Worm (Caenorhabditis elegans) whole organism, young adult: Measurements from ENCODE around the gene T08G5.3.

ENCODE experiments used
- B0336.3 ChIP-seq: fragments of 200-800 bp; sonication (Bioruptor generic); IDR thresholded peaks from 2 replicates; pipeline ENCODE4 v1.3.6; 2022; ENCODE audit warnings: missing genetic modification characterization, missing compliant biosample characterization
- C17E4.6 ChIP-seq: fragments of 200-800 bp; sonication (Bioruptor generic); IDR thresholded peaks from 2 replicates; pipeline ENCODE4 v1.3.6; 2022; ENCODE audit warnings: missing genetic modification reagents, missing genetic modification characterization, missing compliant biosample characterization
- F52B5.7 ChIP-seq: sonication (generic microtip); optimal IDR thresholded peaks from 2 replicates; lab custom pipeline; 2016; ENCODE audit warnings: mild to moderate bottlenecking, missing genetic modification characterization, missing compliant biosample characterization
- Y95B8A.8 ChIP-seq: fragments of 200-800 bp; sonication (Bioruptor generic); IDR thresholded peaks from 2 replicates; pipeline ENCODE4 v1.3.6; 2022; ENCODE audit warnings: missing genetic modification reagents, missing genetic modification characterization, missing compliant biosample characterization
- hsf-1 ChIP-seq: fragments of 200-800 bp; sonication (Bioruptor generic); IDR thresholded peaks from 2 replicates; pipeline ENCODE4 v1.3.6; 2022; ENCODE audit warnings: missing genetic modification reagents, missing genetic modification characterization, missing compliant biosample characterization
- lsy-27 ChIP-seq: sonication (generic microtip); optimal IDR thresholded peaks from 2 replicates; lab custom pipeline; 2017; ENCODE audit warnings: missing genetic modification characterization, mild to moderate bottlenecking, missing compliant biosample characterization, antibody characterized with exemption, missing genotype, borderline replicate concordance; ENCODE audit not compliant: insufficient read depth
- nfyb-1 ChIP-seq: fragments of 200-800 bp; sonication (Bioruptor generic); IDR thresholded peaks from 2 replicates; pipeline ENCODE4 v1.3.6; 2022; ENCODE audit warnings: missing genetic modification reagents, missing genetic modification characterization, missing compliant biosample characterization
- snpc-4 ChIP-seq, 5 experiments: fragments of 150-350 bp in 1 of 5; sonication (generic microtip) in 4 of 5; optimal IDR thresholded peaks; 2 replicates each; lab custom pipeline; 2014 to 2018; ENCODE audit warnings: missing genetic modification characterization in 5 of 5, missing biosample characterization in 3 of 5, antibody characterized with exemption in 2 of 5, mild to moderate bottlenecking in 2 of 5, missing compliant biosample characterization in 2 of 5, missing genotype in 2 of 5, moderate library complexity in 2 of 5, missing genetic modification reagents in 1 of 5
- ztf-28 ChIP-seq: fragments of 200-800 bp; sonication (Bioruptor generic); IDR thresholded peaks from 2 replicates; pipeline ENCODE4 v1.3.6; 2022; ENCODE audit warnings: missing genetic modification reagents, missing genetic modification characterization, missing compliant biosample characterization

- TF ChIP-seq ztf-28 (GFP tag; lab: Robert Waterston, UW) (no peak), snpc-4 (GFP tag; optimal IDR thresholded peaks at IDR 0.05; lab: Kevin White, UChicago) (no peak), snpc-4 (tag; optimal IDR thresholded peaks at IDR 0.05; lab: Kevin White, UChicago) (no peak), Y95B8A.8 (GFP tag; lab: Robert Waterston, UW) (no peak), B0336.3 (GFP tag; lab: Robert Waterston, UW) (no peak), hsf-1 (GFP tag; lab: Robert Waterston, UW) (no peak), F52B5.7 (tag; lab: Kevin White, UChicago) (no peak), nfyb-1 (GFP tag; lab: Robert Waterston, UW) (no peak), C17E4.6 (GFP tag; lab: Robert Waterston, UW) (no peak), lsy-27 (tag; lab: Kevin White, UChicago) (no peak)
Measured at ce11 chrV:14074160-14074559, 46.9 kb upstream of the T08G5.3 start, which contains the start of gene D1086.11.
